Fruit fly (Drosophila melanogaster) whole organism, adult: ENCODE measurements around the gene CG31999.
A peak's percentile ranks its signal among the peaks of the same experiment; 100 is the strongest.

Experiments
- CG11617 ChIP-seq: fragments of 200-800 bp; sonication (Bioruptor generic); optimal IDR thresholded peaks from 2 replicates; lab custom pipeline; 2017; ENCODE audit warnings: mild to moderate bottlenecking, missing biosample characterization, missing genetic modification reagents, missing genetic modification characterization
- CG12768 ChIP-seq: fragments of 200-800 bp; sonication (Bioruptor generic); optimal IDR thresholded peaks from 2 replicates; lab custom pipeline; 2017; ENCODE audit warnings: missing biosample characterization, missing genetic modification characterization, mild to moderate bottlenecking, moderate library complexity, missing genetic modification reagents
- CG14711 ChIP-seq: fragments of 200-800 bp; sonication (Bioruptor generic); optimal IDR thresholded peaks from 2 replicates; lab custom pipeline; 2018; ENCODE audit warnings: missing biosample characterization, mild to moderate bottlenecking, missing genetic modification characterization, moderate library complexity
- CG1620 ChIP-seq: fragments of 200-800 bp; sonication (Bioruptor generic); optimal IDR thresholded peaks from 2 replicates; lab custom pipeline; 2016; ENCODE audit warnings: missing biosample characterization, missing genetic modification characterization
- CG33017 ChIP-seq: fragments of 200-800 bp; sonication (Bioruptor generic); optimal IDR thresholded peaks from 2 replicates; lab custom pipeline; 2018; ENCODE audit warnings: missing biosample characterization, mild to moderate bottlenecking, missing genetic modification characterization, moderate library complexity
- CG5204 ChIP-seq: fragments of 200-800 bp; sonication (Bioruptor generic); optimal IDR thresholded peaks from 2 replicates; lab custom pipeline; 2016; ENCODE audit warnings: missing biosample characterization, missing genetic modification characterization
- CG7045 ChIP-seq: fragments of 200-800 bp; sonication (Bioruptor generic); optimal IDR thresholded peaks from 2 replicates; lab custom pipeline; 2017; ENCODE audit warnings: missing biosample characterization, mild to moderate bottlenecking, missing genetic modification characterization
- CG7101 ChIP-seq: fragments of 200-800 bp; sonication (Bioruptor generic); optimal IDR thresholded peaks from 2 replicates; lab custom pipeline; 2018; ENCODE audit warnings: missing biosample characterization, mild to moderate bottlenecking, missing genetic modification characterization, moderate library complexity
- Clk ChIP-seq: fragments of 200-800 bp; sonication (Bioruptor generic); optimal IDR thresholded peaks from 2 replicates; lab custom pipeline; 2017; ENCODE audit warnings: missing biosample characterization, missing genetic modification characterization
- Crg-1 ChIP-seq: fragments of 200-800 bp; sonication (Bioruptor generic); optimal IDR thresholded peaks from 2 replicates; lab custom pipeline; 2016; ENCODE audit warnings: missing biosample characterization, missing genetic modification characterization
- Hr96 ChIP-seq: fragments of 200-800 bp; sonication (Bioruptor generic); optimal IDR thresholded peaks from 2 replicates; lab custom pipeline; 2016; ENCODE audit warnings: missing biosample characterization, missing genetic modification characterization
- Mnt ChIP-seq: fragments of 200-800 bp; sonication (Bioruptor generic); optimal IDR thresholded peaks from 2 replicates; lab custom pipeline; 2016; ENCODE audit warnings: missing biosample characterization, mild to moderate bottlenecking, missing genetic modification characterization
- bab1 ChIP-seq: fragments of 200-800 bp; sonication (Bioruptor generic); optimal IDR thresholded peaks from 3 replicates; lab custom pipeline; 2019; ENCODE audit warnings: missing biosample characterization, mild to moderate bottlenecking, missing genetic modification characterization, moderate library complexity
- cic ChIP-seq: fragments of 200-800 bp; sonication (Bioruptor generic); optimal IDR thresholded peaks from 2 replicates; lab custom pipeline; 2017; ENCODE audit warnings: missing biosample characterization, mild to moderate bottlenecking, missing genetic modification characterization, moderate library complexity
- cnc ChIP-seq, 2 experiments: fragments of >200 bp; optimal IDR thresholded peaks; 2 replicates each; lab custom pipeline; 2017
- kay ChIP-seq: fragments of 200-800 bp; sonication (Bioruptor generic); peaks from one replicate; lab custom pipeline; 2016; ENCODE audit warnings: missing biosample characterization, missing genetic modification characterization, borderline replicate concordance
- pad ChIP-seq: fragments of 200-800 bp; sonication (Bioruptor generic); optimal IDR thresholded peaks from 3 replicates; lab custom pipeline; 2017; ENCODE audit warnings: missing biosample characterization, missing genetic modification characterization, mild to moderate bottlenecking, moderate library complexity, missing genetic modification reagents
- tj ChIP-seq: fragments of 200-800 bp; sonication (Bioruptor generic); optimal IDR thresholded peaks from 3 replicates; lab custom pipeline; 2017; ENCODE audit warnings: missing biosample characterization, mild to moderate bottlenecking, missing genetic modification characterization, moderate library complexity
- toe ChIP-seq: fragments of 200-800 bp; sonication (Bioruptor generic); optimal IDR thresholded peaks from 2 replicates; lab custom pipeline; 2016; ENCODE audit warnings: missing biosample characterization, missing genetic modification characterization

The CG31999 gene

dm6 chr4:227648-228047, at the start of gene CG31999, which contains the start of gene yellow-h:
Gene CG31999 (minus strand): TSS chr4:227748.
Gene yellow-h (plus strand): TSS chr4:227922.
- TF ChIP-seq CG11617 (GFP tag; lab: Kevin White, UChicago) = no peak
- peak; percentile 38 for TF ChIP-seq kay
- no peak for TF ChIP-seq CG1620 (GFP tag; lab: Kevin White, UChicago)
- peak; percentile 17 for TF ChIP-seq bab1

- no peak for TF ChIP-seq CG5204 (GFP tag; lab: Kevin White, UChicago)
- no peak for TF ChIP-seq CG12768
- TF ChIP-seq pad (GFP tag; lab: Kevin White, UChicago) = no peak
- no peak for TF ChIP-seq CG7045
- TF ChIP-seq CG7101 (tag; lab: Kevin White, UChicago) = no peak
- TF ChIP-seq Clk (GFP tag; lab: Kevin White, UChicago) = no peak
- no peak for TF ChIP-seq toe (GFP tag; lab: Kevin White, UChicago)
- TF ChIP-seq tj (GFP tag; lab: Kevin White, UChicago) = no peak
- no peak for TF ChIP-seq CG33017 (tag; lab: Kevin White, UChicago)
- no peak for TF ChIP-seq Hr96 (GFP tag; lab: Kevin White, UChicago)
- no peak for TF ChIP-seq CG11617 (GFP tag; lab: Kevin White, UChicago)
- TF ChIP-seq cic (GFP tag; lab: Kevin White, UChicago) = no peak
Measured at dm6 chr4:276325-276724, 48.8 kb upstream of the CG31999 start, which contains the start of gene NfI. Gene NfI (minus strand): TSS chr4:276369.

dm6 chr4:274704-275103, 47.2 kb upstream of the CG31999 start:
- no peak for TF ChIP-seq Hr96 (GFP tag; lab: Kevin White, UChicago)
- TF ChIP-seq cnc (optimal IDR thresholded peaks at IDR 0.05; lab: Kevin White, UChicago) = no peak
- no peak for TF ChIP-seq CG14711 (tag; lab: Kevin White, UChicago)
- TF ChIP-seq CG12768 = no peak

dm6 chr4:261484-262070, 34.0 kb upstream of the CG31999 start:
- TF ChIP-seq Hr96 (GFP tag; lab: Kevin White, UChicago) = no peak
- peak; percentile 57 for TF ChIP-seq kay

dm6 chr4:254697-255096, 27.1 kb upstream of the CG31999 start, which contains the start of gene RhoGAP102A:
Gene RhoGAP102A (plus strand): TSS chr4:254997.
- TF ChIP-seq CG11617 (GFP tag; lab: Kevin White, UChicago) (no peak), Mnt (no peak), CG14711 (tag; lab: Kevin White, UChicago) (no peak), kay (no peak), bab1 (no peak), Clk (GFP tag; lab: Kevin White, UChicago) (no peak), CG7101 (tag; lab: Kevin White, UChicago) (no peak)

dm6 chr4:253176-253575, 25.6 kb upstream of the CG31999 start, which contains the start of gene dpr7:
Gene dpr7 (minus strand): TSS chr4:253329.
- TF ChIP-seq CG11617 (GFP tag; lab: Kevin White, UChicago) (no peak), toe (GFP tag; lab: Kevin White, UChicago) (no peak), Crg-1 (GFP tag; lab: Kevin White, UChicago) (no peak), pad (GFP tag; lab: Kevin White, UChicago) (no peak), CG12768 (no peak), CG33017 (tag; lab: Kevin White, UChicago) (no peak), CG5204 (GFP tag; lab: Kevin White, UChicago) (no peak), cnc (optimal IDR thresholded peaks at IDR 0.05; lab: Kevin White, UChicago) (no peak)

dm6 chr4:240850-241249, 13.3 kb upstream of the CG31999 start:
- TF ChIP-seq CG7101 (tag; lab: Kevin White, UChicago) = no peak
- no peak for TF ChIP-seq Clk (GFP tag; lab: Kevin White, UChicago)
- no peak for TF ChIP-seq pad (GFP tag; lab: Kevin White, UChicago)
- TF ChIP-seq bab1 = no peak
- no peak for TF ChIP-seq CG1620 (GFP tag; lab: Kevin White, UChicago)
- TF ChIP-seq kay = peak; percentile 91

dm6 chr4:238400-238799, 10.9 kb upstream of the CG31999 start:
- no peak for TF ChIP-seq CG14711 (tag; lab: Kevin White, UChicago)
- TF ChIP-seq kay = peak; percentile 20
- TF ChIP-seq cnc (optimal IDR thresholded peaks at IDR 0.05; lab: Kevin White, UChicago) = no peak
- TF ChIP-seq Crg-1 (GFP tag; lab: Kevin White, UChicago) = no peak

- TF ChIP-seq CG1620 (GFP tag; lab: Kevin White, UChicago) (no peak), cnc (optimal IDR thresholded peaks at IDR 0.05; lab: Kevin White, UChicago) (no peak), kay (no peak), CG12768 (no peak), bab1 (no peak), Hr96 (GFP tag; lab: Kevin White, UChicago) (no peak), CG33017 (tag; lab: Kevin White, UChicago) (no peak), CG14711 (tag; lab: Kevin White, UChicago) (no peak), CG7045 (no peak), tj (GFP tag; lab: Kevin White, UChicago) (no peak), CG11617 (GFP tag; lab: Kevin White, UChicago) (no peak), CG5204 (GFP tag; lab: Kevin White, UChicago) (no peak), Crg-1 (GFP tag; lab: Kevin White, UChicago) (no peak)
Measured at dm6 chr4:231185-231584, 3.6 kb upstream of the CG31999 start.
